Fruit fly (Drosophila melanogaster) S2 (cell line): ENCODE data around the gene Nnp-1.

ENCODE experiments used
- CG8478 ChIP-seq: fragments of >200 bp; optimal IDR thresholded peaks from 2 replicates; lab custom pipeline; 2018
- CTCF ChIP-seq, 2 experiments: fragments of >200 bp; optimal IDR thresholded peaks; 2 replicates each; lab custom pipeline; 2018

DNA sequence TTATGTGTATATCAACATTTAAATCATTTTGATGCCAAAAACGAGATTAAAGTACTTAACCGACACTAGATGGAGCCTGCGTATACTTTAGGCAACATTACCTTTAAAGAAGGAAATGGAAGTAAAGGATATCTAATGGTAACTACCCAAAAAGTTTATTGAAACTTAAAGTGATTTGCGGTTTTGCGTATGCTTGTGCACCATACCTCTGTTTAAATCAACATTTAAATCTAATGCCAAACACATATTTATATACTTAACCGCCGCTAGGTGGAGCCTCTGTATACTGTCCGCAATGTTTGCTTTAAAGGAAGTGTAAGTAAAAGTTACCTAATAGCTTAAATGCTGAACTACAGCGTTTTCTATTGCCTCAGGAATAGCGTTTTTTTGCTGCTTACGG, 40.2 kb downstream of the Nnp-1 start:
- TF ChIP-seq CTCF (optimal IDR thresholded peaks at IDR 0.05; lab: Kevin White, UChicago) = peak; percentile 61 to 71
- TF ChIP-seq CG8478 = no peak
